Worm (Caenorhabditis elegans) whole organism, young adult: ENCODE measurements around the gene ZK377.15.

Source experiments
- B0261.1 ChIP-seq: sonication (generic microtip); optimal IDR thresholded peaks from 2 replicates; lab custom pipeline; 2016; ENCODE audit warnings: mild to moderate bottlenecking, missing genetic modification characterization, moderate library complexity, missing compliant biosample characterization
- C06A6.2 ChIP-seq: fragments of 200-800 bp; sonication (Bioruptor generic); conservative IDR thresholded peaks from 2 replicates; pipeline ENCODE4 v1.3.6; 2022; ENCODE audit warnings: missing genetic modification characterization, missing compliant biosample characterization
- F33H1.4 ChIP-seq: fragments of 200-800 bp; sonication (Bioruptor generic); IDR thresholded peaks from 2 replicates; pipeline ENCODE4 v1.3.6; 2022; ENCODE audit warnings: missing genetic modification reagents, missing genetic modification characterization, missing compliant biosample characterization
- F39B2.1 ChIP-seq: fragments of 200-800 bp; sonication (Bioruptor generic); IDR thresholded peaks from 2 replicates; pipeline ENCODE4 v1.3.6; 2022; ENCODE audit warnings: missing genetic modification reagents, missing genetic modification characterization, missing compliant biosample characterization
- F49E8.2 ChIP-seq: sonication (generic microtip); optimal IDR thresholded peaks from 3 replicates; lab custom pipeline; 2017; ENCODE audit warnings: missing genetic modification characterization, mild to moderate bottlenecking, missing compliant biosample characterization, antibody characterized with exemption, moderate library complexity; ENCODE audit not compliant: insufficient read depth
- F52B5.7 ChIP-seq: sonication (generic microtip); optimal IDR thresholded peaks from 2 replicates; lab custom pipeline; 2016; ENCODE audit warnings: mild to moderate bottlenecking, missing genetic modification characterization, missing compliant biosample characterization
- F55B11.4 ChIP-seq: sonication (generic microtip); optimal IDR thresholded peaks from 2 replicates; lab custom pipeline; 2016; ENCODE audit warnings: missing compliant biosample characterization, missing genetic modification characterization, borderline replicate concordance; ENCODE audit not compliant: insufficient read depth
- F57A8.1 ChIP-seq: fragments of 200-800 bp; sonication (Bioruptor generic); optimal IDR thresholded peaks from 2 replicates; lab custom pipeline; 2018; ENCODE audit warnings: mild to moderate bottlenecking, missing genetic modification characterization, moderate library complexity, missing compliant biosample characterization
- T26A5.8 ChIP-seq: sonication (generic microtip); optimal IDR thresholded peaks from 2 replicates; lab custom pipeline; 2016; ENCODE audit warnings: missing genetic modification characterization, missing compliant biosample characterization
- Y53F4B.3 ChIP-seq: fragments of 200-800 bp; sonication (Bioruptor generic); IDR thresholded peaks from 2 replicates; pipeline ENCODE4 v1.3.6; 2022; ENCODE audit warnings: missing genetic modification reagents, missing genetic modification characterization, missing compliant biosample characterization
- atf-7 ChIP-seq: sonication (generic microtip); optimal IDR thresholded peaks from 2 replicates; lab custom pipeline; 2017; ENCODE audit warnings: mild to moderate bottlenecking, missing genetic modification characterization, missing compliant biosample characterization
- attf-6 ChIP-seq: fragments of 200-800 bp; sonication (Bioruptor generic); IDR thresholded peaks from 2 replicates; pipeline ENCODE4 v1.3.6; 2022; ENCODE audit warnings: missing genetic modification reagents, missing genetic modification characterization, missing compliant biosample characterization
- bed-2 ChIP-seq: fragments of 200-800 bp; sonication (Bioruptor generic); IDR thresholded peaks from 2 replicates; pipeline ENCODE4 v1.3.6; 2022; ENCODE audit warnings: missing genetic modification reagents, missing genetic modification characterization, missing compliant biosample characterization
- ceh-100 ChIP-seq: fragments of 200-800 bp; sonication (Bioruptor generic); IDR thresholded peaks from 2 replicates; pipeline ENCODE4 v1.3.6; 2022; ENCODE audit warnings: missing genetic modification reagents, missing genetic modification characterization, missing compliant biosample characterization
- ceh-27 ChIP-seq: fragments of 200-800 bp; sonication (Bioruptor generic); optimal IDR thresholded peaks from 2 replicates; lab custom pipeline; 2018; ENCODE audit warnings: mild to moderate bottlenecking, missing genetic modification characterization, moderate library complexity, missing compliant biosample characterization
- gei-17 ChIP-seq: fragments of 200-800 bp; sonication (Bioruptor generic); optimal IDR thresholded peaks from 2 replicates; lab custom pipeline; 2018; ENCODE audit warnings: mild to moderate bottlenecking, missing genetic modification characterization, missing compliant biosample characterization
- hsf-1 ChIP-seq: fragments of 200-800 bp; sonication (Bioruptor generic); IDR thresholded peaks from 2 replicates; pipeline ENCODE4 v1.3.6; 2022; ENCODE audit warnings: missing genetic modification reagents, missing genetic modification characterization, missing compliant biosample characterization
- let-607 ChIP-seq, 2 experiments: fragments of 200-800 bp in 1 of 2; sonication (Bioruptor generic) in 1 of 2; sonication (generic microtip) in 1 of 2; optimal IDR thresholded peaks; 2 replicates each; lab custom pipeline; 2016 to 2018; ENCODE audit warnings: mild to moderate bottlenecking in 2 of 2, missing compliant biosample characterization in 2 of 2, missing genetic modification characterization in 2 of 2, moderate library complexity in 2 of 2, missing genotype in 1 of 2
- lin-26 ChIP-seq: fragments of 200-800 bp; sonication (Bioruptor generic); IDR thresholded peaks from 2 replicates; pipeline ENCODE4 v1.3.6; 2022; ENCODE audit warnings: missing genetic modification reagents, missing genetic modification characterization, missing compliant biosample characterization
- madf-10 ChIP-seq: sonication (generic microtip); optimal IDR thresholded peaks from 2 replicates; lab custom pipeline; 2016; ENCODE audit warnings: mild to moderate bottlenecking, missing genetic modification characterization, missing compliant biosample characterization
- madf-8 ChIP-seq: fragments of 200-800 bp; sonication (Bioruptor generic); conservative IDR thresholded peaks from 2 replicates; pipeline ENCODE4 v1.3.6; 2022; ENCODE audit warnings: missing genetic modification reagents, missing genetic modification characterization, missing compliant biosample characterization
- mes-4 ChIP-seq: sonication (generic microtip); optimal IDR thresholded peaks from 2 replicates; lab custom pipeline; 2016; ENCODE audit warnings: missing genotype, missing genetic modification characterization, missing compliant biosample characterization
- mxl-1 ChIP-seq: sonication (generic microtip); optimal IDR thresholded peaks from 2 replicates; lab custom pipeline; 2016; ENCODE audit warnings: missing genetic modification characterization, missing compliant biosample characterization
- nhr-120 ChIP-seq: fragments of 200-800 bp; sonication (Bioruptor generic); IDR thresholded peaks from 2 replicates; pipeline ENCODE4 v1.3.6; 2022; ENCODE audit warnings: missing genetic modification characterization, missing compliant biosample characterization
- nhr-179 ChIP-seq: sonication (generic microtip); optimal IDR thresholded peaks from 2 replicates; lab custom pipeline; 2016; ENCODE audit warnings: mild to moderate bottlenecking, missing genetic modification characterization, missing compliant biosample characterization
- nhr-80 ChIP-seq: sonication (generic microtip); optimal IDR thresholded peaks from 2 replicates; lab custom pipeline; 2016; ENCODE audit warnings: missing genetic modification characterization, missing compliant biosample characterization
- nhr-90 ChIP-seq: sonication (generic microtip); optimal IDR thresholded peaks from 2 replicates; lab custom pipeline; 2016; ENCODE audit warnings: missing genotype, mild to moderate bottlenecking, missing genetic modification characterization, missing compliant biosample characterization
- rcor-1 ChIP-seq: fragments of 200-800 bp; sonication (Bioruptor generic); IDR thresholded peaks from 2 replicates; pipeline ENCODE4 v1.3.6; 2022; ENCODE audit warnings: missing genetic modification reagents, missing genetic modification characterization, missing compliant biosample characterization
- tbx-9 ChIP-seq: sonication (generic microtip); optimal IDR thresholded peaks from 2 replicates; lab custom pipeline; 2016; ENCODE audit warnings: borderline replicate concordance, missing genetic modification characterization, inconsistent platforms, missing compliant biosample characterization
- tlf-1 ChIP-seq: fragments of 200-800 bp; sonication (Bioruptor generic); optimal IDR thresholded peaks from 2 replicates; lab custom pipeline; 2018; ENCODE audit warnings: mild to moderate bottlenecking, missing genetic modification characterization, missing compliant biosample characterization
- unc-62 ChIP-seq: fragments of 150-350 bp; optimal IDR thresholded peaks from 2 replicates; lab custom pipeline; 2014; ENCODE audit warnings: missing biosample characterization, missing genetic modification reagents, missing genetic modification characterization
- xnd-1 ChIP-seq: sonication (generic microtip); optimal IDR thresholded peaks from 2 replicates; lab custom pipeline; 2016; ENCODE audit warnings: missing genotype, missing genetic modification reagents, missing genetic modification characterization, missing compliant biosample characterization
- zim-3 ChIP-seq: sonication (generic microtip); optimal IDR thresholded peaks from 2 replicates; lab custom pipeline; 2017; ENCODE audit warnings: mild to moderate bottlenecking, missing genetic modification characterization, moderate library complexity, missing compliant biosample characterization
- ztf-18 ChIP-seq: sonication (generic microtip); optimal IDR thresholded peaks from 2 replicates; lab custom pipeline; 2016; ENCODE audit warnings: missing genotype, mild to moderate bottlenecking, missing genetic modification characterization, missing compliant biosample characterization
- ztf-22 ChIP-seq: fragments of 200-800 bp; sonication (Bioruptor generic); optimal IDR thresholded peaks from 2 replicates; lab custom pipeline; 2018; ENCODE audit warnings: mild to moderate bottlenecking, missing genetic modification characterization, moderate library complexity, missing compliant biosample characterization
- ztf-28 ChIP-seq: fragments of 200-800 bp; sonication (Bioruptor generic); IDR thresholded peaks from 2 replicates; pipeline ENCODE4 v1.3.6; 2022; ENCODE audit warnings: missing genetic modification reagents, missing genetic modification characterization, missing compliant biosample characterization
- ztf-3 ChIP-seq: fragments of 200-800 bp; sonication (Bioruptor generic); optimal IDR thresholded peaks from 2 replicates; lab custom pipeline; 2018; ENCODE audit warnings: mild to moderate bottlenecking, missing genetic modification characterization, missing compliant biosample characterization

ZK377.15 gene

ce11 chrX:3430020-3430419, 35.7 kb downstream of the ZK377.15 start, which contains the start of gene ZK813.4:
TSS of gene ZK813.4 (minus strand) at chrX:3430120.
- TF ChIP-seq rcor-1 (GFP tag; lab: Robert Waterston, UW) (no peak), let-607 (tag; optimal IDR thresholded peaks at IDR 0.05; lab: Kevin White, UChicago) (no peak), attf-6 (no peak), gei-17 (GFP tag; lab: Kevin White, UChicago) (no peak), atf-7 (tag; lab: Kevin White, UChicago) (no peak), ceh-100 (GFP tag; lab: Robert Waterston, UW) (no peak), ztf-28 (no peak), F33H1.4 (GFP tag; lab: Robert Waterston, UW) (no peak)
- TF ChIP-seq, all 124 proteins: peak for 0

DNA sequence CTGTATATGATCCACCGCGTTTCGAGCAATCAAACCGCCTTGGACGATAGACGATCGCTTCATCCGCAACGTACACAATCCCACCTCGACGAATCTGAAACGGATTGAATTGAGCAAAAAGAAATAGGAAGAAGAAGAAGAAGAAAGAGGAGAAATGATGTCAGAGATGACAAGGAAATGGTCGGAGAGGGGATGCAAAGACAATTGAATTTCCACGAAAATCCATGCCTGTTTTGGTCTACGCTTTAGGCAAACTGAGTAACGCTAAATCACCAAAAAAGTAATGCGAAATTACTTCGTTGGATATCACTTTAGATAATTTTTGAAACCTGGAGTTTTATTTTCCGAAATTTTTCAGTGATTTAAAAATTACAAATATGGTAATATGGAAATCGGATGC, 36.6 kb downstream of the ZK377.15 start:
- no peak for TF ChIP-seq mxl-1 (tag; lab: Kevin White, UChicago)
- TF ChIP-seq bed-2 (GFP tag; lab: Robert Waterston, UW): no peak
- TF ChIP-seq zim-3 (tag; lab: Kevin White, UChicago): no peak
- TF ChIP-seq ceh-27 (GFP tag; lab: Kevin White, UChicago): no peak
- no peak for TF ChIP-seq tbx-9
- no peak for TF ChIP-seq nhr-90 (tag; lab: Kevin White, UChicago)
- no peak for TF ChIP-seq ztf-22 (GFP tag; lab: Kevin White, UChicago)
- TF ChIP-seq xnd-1 (tag; lab: Kevin White, UChicago): no peak
- TF ChIP-seq ztf-18 (tag; lab: Kevin White, UChicago): no peak
- TF ChIP-seq F33H1.4 (GFP tag; lab: Robert Waterston, UW): no peak
- no peak for TF ChIP-seq unc-62 (GFP tag; lab: Kevin White, UChicago)
- TF ChIP-seq nhr-80 (tag; lab: Kevin White, UChicago): no peak
- TF ChIP-seq F57A8.1 (GFP tag; lab: Kevin White, UChicago): no peak
- no peak for TF ChIP-seq F39B2.1 (GFP tag; lab: Robert Waterston, UW)

DNA sequence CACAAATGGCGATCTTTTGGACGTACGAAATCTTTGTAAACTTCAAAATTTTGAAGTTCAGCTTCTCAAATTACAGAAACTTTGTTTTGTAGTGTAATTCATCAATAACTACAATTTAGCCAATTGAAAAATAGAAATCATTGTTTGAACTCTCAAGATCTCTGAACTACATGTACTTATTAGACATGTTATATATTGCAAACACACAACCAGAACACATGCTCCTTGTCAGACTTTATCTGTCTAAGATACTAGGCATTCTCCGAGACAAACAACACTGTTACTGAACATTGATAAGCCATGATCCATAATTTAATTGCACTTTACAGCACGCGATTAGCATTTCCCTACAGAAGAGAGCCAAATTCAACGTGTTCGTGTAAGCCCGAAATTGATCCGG, 41.2 kb downstream of the ZK377.15 start, which contains the start of gene ZK813.6:
Gene ZK813.6 (plus strand): TSS at position 301 of the 400 bp plus-strand sequence.
- TF ChIP-seq F55B11.4 (tag; lab: Kevin White, UChicago): no peak
- TF ChIP-seq ztf-3 (GFP tag; lab: Kevin White, UChicago): no peak
- no peak for TF ChIP-seq hsf-1 (GFP tag; lab: Robert Waterston, UW)
- TF ChIP-seq let-607 (tag; optimal IDR thresholded peaks at IDR 0.05; lab: Kevin White, UChicago): no peak
- no peak for TF ChIP-seq Y53F4B.3 (GFP tag; lab: Robert Waterston, UW)
- no peak for TF ChIP-seq C06A6.2 (GFP tag; lab: Robert Waterston, UW)
- no peak for TF ChIP-seq nhr-90 (tag; lab: Kevin White, UChicago)
- no peak for TF ChIP-seq F52B5.7 (tag; lab: Kevin White, UChicago)
- TF ChIP-seq F49E8.2: no peak
- no peak for TF ChIP-seq mes-4 (tag; lab: Kevin White, UChicago)
- no peak for TF ChIP-seq B0261.1 (tag; lab: Kevin White, UChicago)
- no peak for TF ChIP-seq ztf-22 (GFP tag; lab: Kevin White, UChicago)
- no peak for TF ChIP-seq madf-8
- TF ChIP-seq tlf-1: no peak
- TF ChIP-seq T26A5.8: no peak
- no peak for TF ChIP-seq ztf-28
- TF ChIP-seq nhr-120: no peak
- no peak for TF ChIP-seq nhr-179 (tag; lab: Kevin White, UChicago)
- TF ChIP-seq madf-10 (tag; lab: Kevin White, UChicago): no peak
- no peak for TF ChIP-seq lin-26 (GFP tag; lab: Robert Waterston, UW)
